Worm (Caenorhabditis elegans) whole organism, early embryonic: ENCODE results near the gene T24C4.3.

Source experiments
- B0310.2 ChIP-seq: sonication (generic microtip); optimal IDR thresholded peaks from 2 replicates; lab custom pipeline; 2016; ENCODE audit warnings: mild to moderate bottlenecking, missing genetic modification characterization, missing compliant biosample characterization
- ama-1 ChIP-seq: fragments of 150-350 bp; optimal IDR thresholded peaks from 2 replicates; lab custom pipeline; 2014
- ceh-36 ChIP-seq: sonication (generic microtip); optimal IDR thresholded peaks from 2 replicates; lab custom pipeline; 2016; ENCODE audit warnings: missing genetic modification characterization, inconsistent platforms, missing compliant biosample characterization
- flt-1 ChIP-seq: fragments of 200-800 bp; sonication (Bioruptor generic); IDR thresholded peaks from 2 replicates; pipeline ENCODE4 v1.3.6; 2022; ENCODE audit warnings: missing genetic modification characterization, missing compliant biosample characterization
- hmg-4 ChIP-seq: fragments of 200-800 bp; sonication (Bioruptor generic); optimal IDR thresholded peaks from 2 replicates; lab custom pipeline; 2018; ENCODE audit warnings: mild to moderate bottlenecking, missing genetic modification characterization, missing compliant biosample characterization
- pes-1 ChIP-seq: fragments of 200-800 bp; sonication (Bioruptor generic); IDR thresholded peaks from 2 replicates; pipeline ENCODE4 v1.3.6; 2022; ENCODE audit warnings: missing genetic modification reagents, missing genetic modification characterization, missing compliant biosample characterization
- sea-1 ChIP-seq: fragments of 200-800 bp; sonication (Bioruptor generic); conservative IDR thresholded peaks from 2 replicates; pipeline ENCODE4 v1.3.6; 2022; ENCODE audit warnings: missing genetic modification characterization, missing compliant biosample characterization

ce11 chrIII:853859-854359, 18.4 kb downstream of the T24C4.3 start, which contains the start of the genes rnp-5 and tag-51:
- no peak for TF ChIP-seq B0310.2
- no peak for TF ChIP-seq flt-1
- TF ChIP-seq sea-1 (GFP tag; lab: Robert Waterston, UW) = no peak
- no peak for TF ChIP-seq ama-1 (lab: Kevin White, UChicago)
- no peak for TF ChIP-seq ceh-36 (tag; lab: Kevin White, UChicago)
- TF ChIP-seq pes-1 (GFP tag; lab: Robert Waterston, UW) = no peak
- TF ChIP-seq hmg-4 (GFP tag; lab: Kevin White, UChicago) = no peak
